Fruit fly (Drosophila melanogaster) whole organism, wandering third instar larva: ENCODE measurements around the gene CG4080.

Source experiments
- Dfd ChIP-seq: fragments of >200 bp; optimal IDR thresholded peaks from 2 replicates; lab custom pipeline; 2017; ENCODE audit warnings: missing biosample characterization, missing genetic modification characterization
- usp ChIP-seq: fragments of >200 bp; optimal IDR thresholded peaks from 2 replicates; lab custom pipeline; 2017; ENCODE audit warnings: missing biosample characterization, missing genetic modification characterization

dm6 chr3L:9337942-9338468 lies 61.0 kb downstream of the CG4080 start:
- TF ChIP-seq usp (GFP tag; lab: Kevin White, UChicago) (no peak), Dfd (GFP tag; lab: Kevin White, UChicago) (no peak)
